Fruit fly (Drosophila melanogaster) whole organism, embryonic: Measurements from ENCODE around the gene shi.

Experiments used
- BtbVII ChIP-seq: fragments of 200-800 bp; sonication (Bioruptor generic); optimal IDR thresholded peaks from 3 replicates; lab custom pipeline; 2017; ENCODE audit warnings: missing biosample characterization, mild to moderate bottlenecking, missing genetic modification characterization
- CG10147 ChIP-seq: fragments of 200-800 bp; sonication (Bioruptor generic); optimal IDR thresholded peaks from 2 replicates; lab custom pipeline; 2019; ENCODE audit warnings: missing biosample characterization, mild to moderate bottlenecking, missing genetic modification characterization, moderate library complexity
- CG10654 ChIP-seq: fragments of 200-800 bp; sonication (Bioruptor generic); optimal IDR thresholded peaks from 2 replicates; lab custom pipeline; 2016; ENCODE audit warnings: missing biosample characterization, missing genetic modification characterization
- CG11085 ChIP-seq: fragments of 200-800 bp; sonication (Bioruptor generic); IDR thresholded peaks from 2 replicates; pipeline ENCODE4 v1.3.6; 2022; ENCODE audit warnings: missing biosample characterization, missing genetic modification characterization
- CG12236 ChIP-seq: fragments of 200-800 bp; sonication (Bioruptor generic); optimal IDR thresholded peaks from 2 replicates; lab custom pipeline; 2016; ENCODE audit warnings: missing biosample characterization, missing genetic modification characterization
- CG12299 ChIP-seq: fragments of 200-800 bp; sonication (Bioruptor generic); optimal IDR thresholded peaks from 2 replicates; lab custom pipeline; 2018; ENCODE audit warnings: missing biosample characterization, mild to moderate bottlenecking, missing genetic modification characterization
- CG12391 ChIP-seq: fragments of 200-800 bp; sonication (Bioruptor generic); optimal IDR thresholded peaks from 3 replicates; lab custom pipeline; 2018; ENCODE audit warnings: missing biosample characterization, mild to moderate bottlenecking, missing genetic modification characterization, moderate library complexity
- CG12744 ChIP-seq: fragments of 200-800 bp; sonication (Bioruptor generic); optimal IDR thresholded peaks from 2 replicates; lab custom pipeline; 2016; ENCODE audit warnings: missing biosample characterization, missing genetic modification characterization
- CG13296 ChIP-seq: fragments of 200-800 bp; sonication (Bioruptor generic); optimal IDR thresholded peaks from 3 replicates; lab custom pipeline; 2018; ENCODE audit warnings: missing biosample characterization, mild to moderate bottlenecking, missing genetic modification characterization
- CG13894 ChIP-seq: fragments of 200-800 bp; sonication (Bioruptor generic); optimal IDR thresholded peaks from 3 replicates; lab custom pipeline; 2018; ENCODE audit warnings: missing biosample characterization, mild to moderate bottlenecking, missing genetic modification characterization, moderate library complexity
- CG14050 ChIP-seq: fragments of 200-800 bp; sonication (Bioruptor generic); IDR thresholded peaks from 3 replicates; pipeline ENCODE4 v1.3.6; 2022; ENCODE audit warnings: missing biosample characterization, missing genetic modification characterization
- CG15479 ChIP-seq: fragments of 200-800 bp; sonication (Bioruptor generic); optimal IDR thresholded peaks from 3 replicates; lab custom pipeline; 2019; ENCODE audit warnings: missing biosample characterization, mild to moderate bottlenecking, missing genetic modification characterization, moderate library complexity
- CG17186 ChIP-seq: fragments of 200-800 bp; sonication (Bioruptor generic); optimal IDR thresholded peaks from 3 replicates; lab custom pipeline; 2017; ENCODE audit warnings: missing biosample characterization, missing genetic modification reagents, missing genetic modification characterization
- CG18262 ChIP-seq: fragments of 200-800 bp; optimal IDR thresholded peaks from 3 replicates; lab custom pipeline; 2019; ENCODE audit warnings: missing biosample characterization, mild to moderate bottlenecking, missing genetic modification characterization, moderate library complexity
- CG42726 ChIP-seq: fragments of 200-800 bp; sonication (Bioruptor generic); IDR thresholded peaks from 2 replicates; pipeline ENCODE4 v1.3.6; 2022; ENCODE audit warnings: missing biosample characterization, missing genetic modification characterization; ENCODE audit not compliant: partially characterized antibody
- CG4328 ChIP-seq: fragments of 200-800 bp; sonication (Bioruptor generic); optimal IDR thresholded peaks from 3 replicates; lab custom pipeline; 2017; ENCODE audit warnings: missing biosample characterization, missing genetic modification reagents, missing genetic modification characterization
- CG4404 ChIP-seq: fragments of 200-800 bp; sonication (Bioruptor generic); IDR thresholded peaks from 2 replicates; pipeline ENCODE4 v1.3.6; 2022; ENCODE audit warnings: missing biosample characterization, missing genetic modification characterization
- CG6854 ChIP-seq: fragments of 200-800 bp; sonication (Bioruptor generic); optimal IDR thresholded peaks from 3 replicates; lab custom pipeline; 2017; ENCODE audit warnings: missing biosample characterization, mild to moderate bottlenecking, missing genetic modification characterization
- CG7839 ChIP-seq: fragments of 200-800 bp; sonication (Bioruptor generic); optimal IDR thresholded peaks from 3 replicates; lab custom pipeline; 2018; ENCODE audit warnings: missing biosample characterization, mild to moderate bottlenecking, missing genetic modification characterization, moderate library complexity
- CG8388 ChIP-seq: fragments of 200-800 bp; sonication (Bioruptor generic); optimal IDR thresholded peaks from 2 replicates; lab custom pipeline; 2019; ENCODE audit warnings: missing biosample characterization, mild to moderate bottlenecking, missing genetic modification characterization, moderate library complexity
- CG8924 ChIP-seq: fragments of 200-800 bp; optimal IDR thresholded peaks from 3 replicates; lab custom pipeline; 2019; ENCODE audit warnings: missing biosample characterization, mild to moderate bottlenecking, missing genetic modification characterization, moderate library complexity
- CG9609 ChIP-seq: fragments of 200-800 bp; sonication (Bioruptor generic); optimal IDR thresholded peaks from 3 replicates; lab custom pipeline; 2016; ENCODE audit warnings: missing biosample characterization, missing genetic modification characterization
- CG9797 ChIP-seq: fragments of 200-800 bp; sonication (Bioruptor generic); optimal IDR thresholded peaks from 3 replicates; lab custom pipeline; 2018; ENCODE audit warnings: missing biosample characterization, mild to moderate bottlenecking, missing genetic modification characterization
- CG9817 ChIP-seq: fragments of 200-800 bp; sonication (Bioruptor generic); optimal IDR thresholded peaks from 2 replicates; lab custom pipeline; 2018; ENCODE audit warnings: missing biosample characterization, mild to moderate bottlenecking, missing genetic modification characterization, moderate library complexity
- Dip3 ChIP-seq: fragments of 200-800 bp; sonication (Bioruptor generic); optimal IDR thresholded peaks from 3 replicates; lab custom pipeline; 2016; ENCODE audit warnings: missing biosample characterization, missing genetic modification characterization
- E2f1 ChIP-seq: fragments of 200-800 bp; sonication (Bioruptor generic); IDR thresholded peaks from 2 replicates; pipeline ENCODE4 v1.3.6; 2022; ENCODE audit warnings: missing biosample characterization, missing genetic modification characterization
- Elba2 ChIP-seq: fragments of 200-800 bp; sonication (Bioruptor generic); optimal IDR thresholded peaks from 3 replicates; lab custom pipeline; 2016; ENCODE audit warnings: missing biosample characterization, missing genetic modification characterization
- Nf-YA ChIP-seq: fragments of 200-800 bp; sonication (Bioruptor generic); IDR thresholded peaks from 2 replicates; pipeline ENCODE4 v1.3.6; 2022; ENCODE audit warnings: missing biosample characterization, missing genetic modification characterization
- NfI ChIP-seq: fragments of 200-800 bp; sonication (Bioruptor generic); optimal IDR thresholded peaks from 3 replicates; lab custom pipeline; 2018; ENCODE audit warnings: missing biosample characterization, mild to moderate bottlenecking, missing genetic modification characterization, moderate library complexity
- Oli ChIP-seq: fragments of 200-800 bp; sonication (Bioruptor generic); optimal IDR thresholded peaks from 2 replicates; lab custom pipeline; 2018; ENCODE audit warnings: missing biosample characterization, mild to moderate bottlenecking, missing genetic modification characterization, moderate library complexity
- Spps ChIP-seq: fragments of 200-800 bp; sonication (Bioruptor generic); optimal IDR thresholded peaks from 2 replicates; lab custom pipeline; 2018; ENCODE audit warnings: missing biosample characterization, mild to moderate bottlenecking, missing genetic modification characterization
- Trl ChIP-seq, 3 experiments: fragments of >200 bp in 2 of 3; fragments of 200-800 bp in 1 of 3; sonication (Bioruptor generic) in 1 of 3; optimal IDR thresholded peaks; 2 replicates in 1 of 3; 3 replicates in 2 of 3; lab custom pipeline; 2016 to 2017; ENCODE audit warnings: missing biosample characterization in 1 of 3, missing genetic modification characterization in 1 of 3
- YL-1 ChIP-seq: fragments of 200-800 bp; sonication (Bioruptor generic); optimal IDR thresholded peaks from 3 replicates; lab custom pipeline; 2017; ENCODE audit warnings: missing biosample characterization, mild to moderate bottlenecking, missing genetic modification characterization
- aop ChIP-seq: fragments of 200-800 bp; sonication (Bioruptor generic); IDR thresholded peaks from 2 replicates; pipeline ENCODE4 v1.3.6; 2022; ENCODE audit warnings: missing biosample characterization, missing genetic modification characterization
- ara ChIP-seq: fragments of 200-800 bp; sonication (Bioruptor generic); IDR thresholded peaks from 2 replicates; pipeline ENCODE4 v1.3.6; 2022; ENCODE audit warnings: missing biosample characterization, missing genetic modification characterization
- br ChIP-seq: fragments of >200 bp; optimal IDR thresholded peaks from 2 replicates; lab custom pipeline; 2017
- bsh ChIP-seq, 2 experiments: fragments of 200-800 bp; sonication (Bioruptor generic); optimal IDR thresholded peaks; 2 replicates each; lab custom pipeline; 2017 to 2018; ENCODE audit warnings: mild to moderate bottlenecking in 2 of 2, missing biosample characterization in 2 of 2, missing genetic modification characterization in 2 of 2, moderate library complexity in 1 of 2
- dmrt11E ChIP-seq: fragments of 200-800 bp; sonication (Bioruptor generic); optimal IDR thresholded peaks from 3 replicates; lab custom pipeline; 2018; ENCODE audit warnings: missing biosample characterization, mild to moderate bottlenecking, missing genetic modification characterization, moderate library complexity
- esg ChIP-seq: fragments of 200-800 bp; sonication (Bioruptor generic); conservative IDR thresholded peaks from 2 replicates; pipeline ENCODE4 v1.3.6; 2022; ENCODE audit warnings: missing biosample characterization, missing genetic modification characterization
- fru ChIP-seq: fragments of >200 bp; optimal IDR thresholded peaks from 2 replicates; lab custom pipeline; 2017
- gem ChIP-seq: fragments of 200-800 bp; sonication (Bioruptor generic); optimal IDR thresholded peaks from 2 replicates; lab custom pipeline; 2019; ENCODE audit warnings: missing biosample characterization, mild to moderate bottlenecking, missing genetic modification characterization, moderate library complexity
- grau ChIP-seq: fragments of 200-800 bp; optimal IDR thresholded peaks from 3 replicates; lab custom pipeline; 2019; ENCODE audit warnings: missing biosample characterization, mild to moderate bottlenecking, missing genetic modification characterization, moderate library complexity
- gsb ChIP-seq: fragments of 200-800 bp; sonication (Bioruptor generic); IDR thresholded peaks from 2 replicates; pipeline ENCODE4 v1.3.6; 2022; ENCODE audit warnings: missing biosample characterization, missing genetic modification characterization
- jigr1 ChIP-seq: fragments of 200-800 bp; sonication (Bioruptor generic); IDR thresholded peaks from 3 replicates; pipeline ENCODE4 v1.3.6; 2022; ENCODE audit warnings: missing biosample characterization, missing genetic modification characterization
- p53 ChIP-seq: fragments of 200-800 bp; sonication (Bioruptor generic); optimal IDR thresholded peaks from 2 replicates; lab custom pipeline; 2016; ENCODE audit warnings: missing biosample characterization, missing genetic modification characterization
- sd ChIP-seq: fragments of 200-800 bp; sonication (Bioruptor generic); optimal IDR thresholded peaks from 3 replicates; lab custom pipeline; 2018; ENCODE audit warnings: missing biosample characterization, mild to moderate bottlenecking, missing genetic modification characterization, moderate library complexity
- sens ChIP-seq: fragments of 200-800 bp; sonication (Bioruptor generic); peaks from one replicate; lab custom pipeline; 2016; ENCODE audit warnings: missing biosample characterization, missing genetic modification characterization
- trh ChIP-seq: fragments of 200-800 bp; sonication (Bioruptor generic); optimal IDR thresholded peaks from 2 replicates; lab custom pipeline; 2016; ENCODE audit warnings: missing biosample characterization, missing genetic modification characterization
- wek ChIP-seq: fragments of 200-800 bp; sonication (Bioruptor generic); optimal IDR thresholded peaks from 3 replicates; lab custom pipeline; 2018; ENCODE audit warnings: missing biosample characterization, mild to moderate bottlenecking, missing genetic modification characterization, moderate library complexity

Gene shi

dm6 chrX:15941527-15941926, 49.6 kb downstream of the shi start:
- TF ChIP-seq CG17186 (GFP tag; lab: Kevin White, UChicago) (no peak), YL-1 (GFP tag; lab: Kevin White, UChicago) (no peak), Elba2 (GFP tag; lab: Kevin White, UChicago) (peak; percentile 92), CG8388 (GFP tag; lab: Kevin White, UChicago) (peak; percentile 33), sens (peak; percentile 59), CG15479 (GFP tag; lab: Kevin White, UChicago) (peak; percentile 12)
- TF ChIP-seq, all 482 proteins: peak for 4

dm6 chrX:15944735-15945323, 52.9 kb downstream of the shi start, which contains the start of gene Rrp47:
Gene Rrp47, plus strand, starts transcription at chrX:15944897.
- TF ChIP-seq gsb (GFP tag; lab: Robert Waterston, UW) (no peak), CG6854 (GFP tag; lab: Kevin White, UChicago) (no peak), br (lab: Kevin White, UChicago) (no peak), CG14050 (GFP tag; lab: Robert Waterston, UW) (no peak), CG13296 (no peak), BtbVII (no peak), p53 (GFP tag; lab: Kevin White, UChicago) (no peak), CG15479 (GFP tag; lab: Kevin White, UChicago) (no peak), E2f1 (GFP tag; lab: Robert Waterston, UW) (no peak), CG18262 (no peak), fru (lab: Kevin White, UChicago) (no peak), gem (no peak), grau (tag; lab: Kevin White, UChicago) (no peak), CG9609 (GFP tag; lab: Kevin White, UChicago) (no peak), Dip3 (GFP tag; lab: Kevin White, UChicago) (no peak), Oli (tag; lab: Kevin White, UChicago) (no peak), aop (GFP tag; lab: Robert Waterston, UW) (no peak), trh (GFP tag; lab: Kevin White, UChicago) (no peak), CG12391 (tag; lab: Kevin White, UChicago) (no peak), CG12744 (GFP tag; lab: Kevin White, UChicago) (no peak), CG9817 (no peak), jigr1 (no peak), CG13894 (tag; lab: Kevin White, UChicago) (no peak), CG4404 (GFP tag; lab: Robert Waterston, UW) (no peak), dmrt11E (tag; lab: Kevin White, UChicago) (no peak), CG9797 (GFP tag; lab: Kevin White, UChicago) (peak; percentile 57), ara (GFP tag; lab: Robert Waterston, UW) (no peak), Nf-YA (GFP tag; lab: Robert Waterston, UW) (no peak), CG7839 (tag; lab: Kevin White, UChicago) (no peak), bsh (GFP tag; optimal IDR thresholded peaks at IDR 0.05; lab: Kevin White, UChicago) (no peak), CG12236 (no peak), CG8924 (tag; lab: Kevin White, UChicago) (peak; percentile 51), CG12299 (no peak), NfI (no peak), wek (no peak), CG4328 (GFP tag; lab: Kevin White, UChicago) (no peak), CG42726 (GFP tag; lab: Robert Waterston, UW) (no peak), CG10654 (GFP tag; lab: Kevin White, UChicago) (no peak), CG10147 (GFP tag; lab: Kevin White, UChicago) (no peak), CG11085 (no peak), Spps (tag; lab: Kevin White, UChicago) (no peak), Trl (optimal IDR thresholded peaks at IDR 0.05; lab: Kevin White, UChicago) (no peak), Trl (GFP tag; optimal IDR thresholded peaks at IDR 0.05; lab: Kevin White, UChicago) (no peak), sd (tag; lab: Kevin White, UChicago) (no peak), esg (GFP tag; lab: Robert Waterston, UW) (no peak)
